Worm (Caenorhabditis elegans) whole organism, L4/young adult: ENCODE results near the gene sdz-8.

Experiments
- W03F9.2 ChIP-seq: fragments of 150-350 bp; optimal IDR thresholded peaks from 2 replicates; lab custom pipeline; 2014; ENCODE audit warnings: missing biosample characterization, missing genetic modification characterization
- dao-5 ChIP-seq: sonication (generic microtip); optimal IDR thresholded peaks from 2 replicates; lab custom pipeline; 2016; ENCODE audit warnings: missing genotype, missing genetic modification characterization, moderate library complexity, missing compliant biosample characterization
- him-1 ChIP-seq: sonication (generic microtip); optimal IDR thresholded peaks from 2 replicates; lab custom pipeline; 2016; ENCODE audit warnings: missing genotype, missing genetic modification reagents, missing genetic modification characterization, missing compliant biosample characterization

sdz-8 gene

DNA sequence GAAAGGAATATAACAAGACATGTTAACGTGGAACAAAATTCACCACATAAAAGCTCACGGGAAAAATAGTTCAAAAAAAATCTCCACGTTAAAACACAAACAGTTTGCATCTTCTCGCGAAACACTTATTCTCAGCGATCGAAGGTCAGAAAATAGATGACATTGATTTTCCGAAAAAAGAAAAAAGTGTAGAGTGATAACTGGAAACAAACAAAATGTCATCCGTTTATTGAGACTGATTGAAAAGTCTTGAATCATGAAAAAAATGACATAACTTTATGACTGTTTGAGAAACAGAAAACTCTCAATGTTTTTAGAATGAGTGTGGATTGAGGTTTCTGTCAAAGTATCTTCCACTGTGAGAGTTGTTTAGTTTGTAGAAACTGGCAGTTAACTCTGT, 1.8 kb upstream of the sdz-8 start, which contains the start of gene C55A6.4:
TSS of gene C55A6.4 (minus strand) at position 101 of the 400 bp plus-strand sequence.
- no peak for TF ChIP-seq him-1 (tag; lab: Kevin White, UChicago)
- no peak for TF ChIP-seq W03F9.2
- TF ChIP-seq dao-5 (tag; lab: Kevin White, UChicago): no peak

ce11 chrV:11515145-11515544, 846 bp downstream of the sdz-8 start:
- no peak for TF ChIP-seq W03F9.2
- no peak for TF ChIP-seq dao-5 (tag; lab: Kevin White, UChicago)
- no peak for TF ChIP-seq him-1 (tag; lab: Kevin White, UChicago)

- TF ChIP-seq him-1 (tag; lab: Kevin White, UChicago): no peak
- TF ChIP-seq dao-5 (tag; lab: Kevin White, UChicago): no peak
- no peak for TF ChIP-seq W03F9.2
Measured at ce11 chrV:11514677-11515076, 1.3 kb downstream of the sdz-8 start, which contains the start of gene C55A6.6. Gene C55A6.6, minus strand, starts transcription at chrV:11514737.

DNA sequence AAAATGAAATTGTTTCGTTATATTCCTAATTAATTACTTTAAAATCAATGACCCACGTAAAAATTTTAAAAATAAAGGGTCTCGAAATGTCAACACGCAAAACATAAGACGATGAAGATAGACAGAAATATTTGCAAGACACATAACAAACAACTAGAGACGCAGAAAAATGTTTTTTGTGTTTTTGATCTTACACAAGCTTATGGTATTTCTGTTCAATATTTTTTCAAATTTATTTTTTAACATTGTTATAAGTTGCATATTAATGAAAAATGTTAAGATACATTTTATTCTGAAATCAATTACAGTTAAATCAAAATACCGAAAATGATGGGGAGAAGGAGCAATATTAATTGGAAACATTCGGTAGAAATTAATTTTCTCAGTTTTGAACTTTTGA, 2.6 kb downstream of the sdz-8 start, which contains the start of gene C55A6.3:
TSS of gene C55A6.3 (minus strand) at position 101 of the 400 bp plus-strand sequence.
- TF ChIP-seq W03F9.2 (no peak), dao-5 (tag; lab: Kevin White, UChicago) (no peak), him-1 (tag; lab: Kevin White, UChicago) (no peak)

- TF ChIP-seq dao-5 (tag; lab: Kevin White, UChicago) (no peak), him-1 (tag; lab: Kevin White, UChicago) (no peak), W03F9.2 (no peak)
Measured at ce11 chrV:11508773-11509172, 7.2 kb downstream of the sdz-8 start, which contains the start of gene ttll-5. Gene ttll-5, plus strand, starts transcription at chrV:11509060.

- no peak for TF ChIP-seq W03F9.2
- no peak for TF ChIP-seq dao-5 (tag; lab: Kevin White, UChicago)
- TF ChIP-seq him-1 (tag; lab: Kevin White, UChicago): no peak
Measured at ce11 chrV:11506347-11506746, 9.6 kb downstream of the sdz-8 start.

ce11 chrV:11504853-11505397, 11.1 kb downstream of the sdz-8 start, which contains the start of the genes C55A6.1 and C55A6.10:
Gene C55A6.1, minus strand, starts transcription at chrV:11504968.
Gene C55A6.10, plus strand, starts transcription at chrV:11505347.
- peak; percentile 56 for TF ChIP-seq W03F9.2

DNA sequence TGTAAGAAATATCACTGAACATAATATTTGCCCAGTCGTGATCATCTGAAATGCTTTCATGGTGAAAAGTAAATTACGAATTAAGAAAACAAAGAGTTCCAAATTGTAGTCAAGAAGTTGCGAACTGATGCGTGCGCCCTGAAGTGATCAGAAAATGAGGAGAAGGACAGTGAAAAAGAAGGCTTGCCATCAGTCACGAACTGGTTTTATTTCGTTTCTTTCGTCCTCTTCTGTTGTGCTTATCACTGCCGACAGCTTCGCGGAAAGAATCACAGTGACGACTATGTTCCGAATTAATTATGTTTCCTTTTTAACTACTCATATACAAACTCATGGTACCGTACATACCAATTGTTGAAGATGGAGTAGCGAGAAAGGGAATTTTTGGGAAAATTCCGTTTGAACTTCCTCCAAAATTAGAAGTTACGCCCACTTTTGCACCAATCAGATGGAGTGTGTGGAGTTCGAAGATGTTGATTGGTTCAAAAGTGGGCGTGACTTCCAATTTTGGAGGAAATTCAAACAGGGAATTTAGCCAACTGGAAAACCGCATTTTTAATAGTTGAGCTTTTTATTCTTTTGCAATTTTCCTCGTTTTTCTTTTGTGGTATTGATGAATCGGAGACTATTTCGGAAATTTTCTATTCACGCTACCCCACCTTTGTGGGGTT, 12.8 kb downstream of the sdz-8 start, which contains the start of gene C55A6.12:
TSS of gene C55A6.12 (minus strand) at position 51 of the 671 bp plus-strand sequence.
- TF ChIP-seq him-1 (tag; lab: Kevin White, UChicago) (no peak), W03F9.2 (no peak), dao-5 (tag; lab: Kevin White, UChicago) (no peak)

ce11 chrV:11500980-11501379, 15.0 kb downstream of the sdz-8 start:
- TF ChIP-seq W03F9.2: no peak
- no peak for TF ChIP-seq him-1 (tag; lab: Kevin White, UChicago)
- TF ChIP-seq dao-5 (tag; lab: Kevin White, UChicago): no peak

DNA sequence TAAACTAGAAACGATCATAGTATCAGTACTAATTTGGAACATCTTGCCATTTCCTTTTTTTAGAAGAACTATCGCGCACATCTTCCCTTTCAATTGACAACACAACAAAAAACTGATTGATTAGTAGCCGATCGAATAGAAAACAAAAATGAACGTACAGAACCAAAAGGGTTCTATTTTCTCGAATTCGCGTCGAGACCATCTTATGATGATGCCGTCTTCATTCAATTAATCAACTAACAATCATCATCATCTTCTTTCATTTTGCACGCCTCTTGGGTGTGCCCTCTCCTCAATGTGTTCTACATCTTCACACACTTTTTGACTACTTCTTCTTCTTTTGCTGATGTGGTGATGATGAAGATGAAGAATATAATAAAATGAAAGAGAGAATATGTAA, 16.2 kb downstream of the sdz-8 start:
- TF ChIP-seq dao-5 (tag; lab: Kevin White, UChicago) (no peak), W03F9.2 (no peak), him-1 (tag; lab: Kevin White, UChicago) (no peak)

- TF ChIP-seq dao-5 (tag; lab: Kevin White, UChicago) (no peak), him-1 (tag; lab: Kevin White, UChicago) (no peak), W03F9.2 (no peak)
Measured at ce11 chrV:11497475-11497874, 18.5 kb downstream of the sdz-8 start.

DNA sequence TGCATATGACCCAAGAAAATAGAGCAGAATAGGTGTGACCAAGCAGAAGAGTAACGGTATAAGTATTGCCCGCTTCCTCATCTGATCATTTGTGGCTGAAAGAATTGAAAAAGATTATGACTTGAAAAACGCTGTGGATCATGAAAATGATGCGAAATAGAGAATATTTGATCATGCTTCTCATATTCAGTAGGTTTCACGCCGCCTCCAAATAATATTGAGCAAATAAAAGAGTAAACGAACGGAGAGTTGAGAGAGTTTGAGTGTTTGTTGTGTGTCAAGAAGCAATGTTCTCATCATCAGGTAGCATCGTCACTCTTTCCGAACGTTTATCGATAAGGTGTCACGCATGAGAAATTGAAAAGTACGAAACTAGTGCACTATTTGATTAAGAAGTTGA, 19.7 kb downstream of the sdz-8 start, which contains the start of gene htrl-1:
TSS of gene htrl-1 (minus strand) at position 101 of the 400 bp plus-strand sequence.
- no peak for TF ChIP-seq dao-5 (tag; lab: Kevin White, UChicago)
- no peak for TF ChIP-seq W03F9.2
- no peak for TF ChIP-seq him-1 (tag; lab: Kevin White, UChicago)

DNA sequence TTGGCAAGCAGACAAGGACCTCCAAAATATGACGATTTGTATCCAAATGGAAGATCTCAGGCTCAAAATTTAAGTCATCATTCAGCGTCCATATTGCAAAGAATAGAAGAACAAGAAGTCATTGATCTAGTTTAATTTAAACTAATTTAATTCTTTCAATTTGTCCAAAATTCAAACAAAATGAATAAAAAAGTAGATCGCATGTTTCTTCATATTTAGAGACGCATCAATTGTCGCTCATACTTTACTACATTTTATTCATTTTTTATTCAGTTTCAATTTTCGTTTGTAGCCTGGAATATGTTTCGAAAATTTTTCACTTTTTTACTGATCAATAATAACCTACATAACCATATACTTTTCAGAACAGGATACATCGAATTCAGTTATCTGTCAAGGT, 23.5 kb downstream of the sdz-8 start, which contains the start of gene T11F9.21:
TSS of gene T11F9.21 (plus strand) at position 301 of the 400 bp plus-strand sequence.
- TF ChIP-seq him-1 (tag; lab: Kevin White, UChicago) (no peak), dao-5 (tag; lab: Kevin White, UChicago) (no peak), W03F9.2 (no peak)

DNA sequence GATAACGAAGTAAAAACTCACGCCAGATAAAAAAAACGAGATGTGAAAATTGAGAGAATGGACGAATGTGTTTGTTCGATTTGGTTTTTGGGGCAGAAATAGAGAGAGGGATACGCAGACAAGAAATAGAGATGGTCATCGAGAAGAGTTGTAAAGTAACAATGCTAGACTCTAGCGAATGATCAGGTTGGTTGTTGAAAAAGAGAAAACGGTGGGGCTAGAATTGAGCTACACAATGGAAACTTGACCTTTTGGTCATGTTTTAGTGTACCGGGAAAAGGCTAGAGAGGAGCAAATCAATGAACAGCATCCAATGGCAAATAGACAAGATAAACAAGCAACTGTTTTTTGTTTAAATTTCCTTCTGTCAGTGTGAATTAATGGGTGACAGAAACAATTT, 25.6 kb downstream of the sdz-8 start, which contains the start of gene dhs-19:
TSS of gene dhs-19 (minus strand) at position 101 of the 400 bp plus-strand sequence.
- TF ChIP-seq dao-5 (tag; lab: Kevin White, UChicago) (no peak), him-1 (tag; lab: Kevin White, UChicago) (no peak), W03F9.2 (no peak)
